Worm (Caenorhabditis elegans): Measurements from ENCODE around the gene flap-1.

The flap-1 gene

ce11 chrIII:6906409-6906808 lies 22.2 kb downstream of the flap-1 start, which contains the start of gene T07E3.2:
Gene T07E3.2 (plus strand): TSS chrIII:6906709.
- TF ChIP-seq lin-13 (GFP tag; optimal IDR thresholded peaks at IDR 0.05) (no peak), ama-1 (optimal IDR thresholded peaks at IDR 0.05) (no peak), sma-3 (GFP tag; optimal IDR thresholded peaks at IDR 0.05) (no peak), alr-1 (tag; optimal IDR thresholded peaks at IDR 0.05) (no peak), peb-1 (tag; optimal IDR thresholded peaks at IDR 0.05) (no peak), gmeb-1 (tag; optimal IDR thresholded peaks at IDR 0.05) (no peak), aly-2 (tag; optimal IDR thresholded peaks at IDR 0.05) (no peak), nhr-6 (tag; optimal IDR thresholded peaks at IDR 0.05) (no peak)

- peak in 1 of 2 experiments; percentile 26 for TF ChIP-seq lsy-2 (tag; optimal IDR thresholded peaks at IDR 0.05)
- TF ChIP-seq nhr-237 (tag; optimal IDR thresholded peaks at IDR 0.05), result no peak
- TF ChIP-seq elt-1 (tag; optimal IDR thresholded peaks at IDR 0.05), result no peak
These were observed 24.2 kb downstream of the flap-1 start for ce11 chrIII:6904468-6904867.

- TF ChIP-seq unc-55 (GFP tag; optimal IDR thresholded peaks at IDR 0.05) (peak; percentile 13), lsy-2 (tag; optimal IDR thresholded peaks at IDR 0.05) (peak in 1 of 2 experiments; percentile 11), C34F6.9 (tag; optimal IDR thresholded peaks at IDR 0.05) (peak; percentile 52), F13H6.1 (tag; optimal IDR thresholded peaks at IDR 0.05) (no peak), fos-1 (tag; optimal IDR thresholded peaks at IDR 0.05) (peak; percentile 65), aly-2 (tag; optimal IDR thresholded peaks at IDR 0.05) (no peak), mbf-1 (tag; optimal IDR thresholded peaks at IDR 0.05) (no peak), nhr-129 (tag; optimal IDR thresholded peaks at IDR 0.05) (peak; percentile 2), sma-9 (GFP tag; optimal IDR thresholded peaks at IDR 0.05) (peak; percentile 2), sma-9 (tag; optimal IDR thresholded peaks at IDR 0.05) (no peak)
These were observed 25.3 kb downstream of the flap-1 start, which contains the start of the genes brc-2 and T07E3.3 for ce11 chrIII:6903056-6903977. Gene brc-2 (minus strand): TSS chrIII:6903106. Gene T07E3.3 (plus strand): TSS chrIII:6903877.

ce11 chrIII:6900609-6901008 lies 28.0 kb downstream of the flap-1 start:
- TF ChIP-seq nhr-129 (tag; optimal IDR thresholded peaks at IDR 0.05) (no peak), unc-55 (GFP tag; optimal IDR thresholded peaks at IDR 0.05) (no peak), nhr-12 (tag; optimal IDR thresholded peaks at IDR 0.05) (no peak), gmeb-1 (tag; optimal IDR thresholded peaks at IDR 0.05) (no peak), egl-27 (tag; optimal IDR thresholded peaks at IDR 0.05) (no peak), snpc-4 (tag; optimal IDR thresholded peaks at IDR 0.05) (no peak), ztf-11 (tag; optimal IDR thresholded peaks at IDR 0.05) (no peak), elt-1 (tag; optimal IDR thresholded peaks at IDR 0.05) (no peak)

ce11 chrIII:6898518-6898917 lies 30.1 kb downstream of the flap-1 start:
- peak; percentile 57 for TF ChIP-seq gmeb-1 (tag; optimal IDR thresholded peaks at IDR 0.05)
- no peak for TF ChIP-seq skn-1 (tag; optimal IDR thresholded peaks at IDR 0.05)
- no peak for TF ChIP-seq egl-27 (tag; optimal IDR thresholded peaks at IDR 0.05)
- TF ChIP-seq unc-62 (GFP tag; optimal IDR thresholded peaks at IDR 0.05), result no peak
- no peak for TF ChIP-seq nhr-237 (tag; optimal IDR thresholded peaks at IDR 0.05)
- TF ChIP-seq crh-2 (tag; optimal IDR thresholded peaks at IDR 0.05), result peak; percentile 67
- no peak for TF ChIP-seq zag-1 (tag; optimal IDR thresholded peaks at IDR 0.05)
- TF ChIP-seq F13H6.1 (tag; optimal IDR thresholded peaks at IDR 0.05), result peak; percentile 47
- peak; percentile 41 for TF ChIP-seq C34F6.9 (tag; optimal IDR thresholded peaks at IDR 0.05)
- no peak for TF ChIP-seq unc-55 (GFP tag; optimal IDR thresholded peaks at IDR 0.05)
- TF ChIP-seq mab-5 (tag; optimal IDR thresholded peaks at IDR 0.05), result no peak
- TF ChIP-seq nhr-129 (tag; optimal IDR thresholded peaks at IDR 0.05), result peak; percentile 67
- peak; percentile 20 for TF ChIP-seq ama-1 (optimal IDR thresholded peaks at IDR 0.05)
- peak; percentile 38 for TF ChIP-seq nhr-25 (tag; optimal IDR thresholded peaks at IDR 0.05)
- peak; percentile 91 for TF ChIP-seq sma-9 (GFP tag; optimal IDR thresholded peaks at IDR 0.05)
- no peak for TF ChIP-seq sma-9 (tag; optimal IDR thresholded peaks at IDR 0.05)
- TF ChIP-seq nhr-21 (tag; optimal IDR thresholded peaks at IDR 0.05), result peak; percentile 79
- peak; percentile 76 for TF ChIP-seq sma-3 (GFP tag; optimal IDR thresholded peaks at IDR 0.05)
- peak in 1 of 2 experiments; percentile 68 for TF ChIP-seq lsy-2 (tag; optimal IDR thresholded peaks at IDR 0.05)

ce11 chrIII:6897587-6898064 lies 31.0 kb downstream of the flap-1 start, which contains the start of gene T07E3.4:
Gene T07E3.4 (plus strand): TSS chrIII:6898014.
- no peak for TF ChIP-seq nhr-23 (tag; optimal IDR thresholded peaks at IDR 0.05)
- TF ChIP-seq lsy-2 (tag; optimal IDR thresholded peaks at IDR 0.05), result peak; percentile 40 to 86
- TF ChIP-seq ceh-82 (tag; optimal IDR thresholded peaks at IDR 0.05), result no peak
- TF ChIP-seq nhr-11 (tag; optimal IDR thresholded peaks at IDR 0.05), result no peak
- TF ChIP-seq nhr-25 (tag; optimal IDR thresholded peaks at IDR 0.05), result peak; percentile 90
- TF ChIP-seq nhr-237 (tag; optimal IDR thresholded peaks at IDR 0.05), result no peak
- peak; percentile 90 for TF ChIP-seq nhr-21 (tag; optimal IDR thresholded peaks at IDR 0.05)
- TF ChIP-seq lin-13 (GFP tag; optimal IDR thresholded peaks at IDR 0.05), result peak; percentile 47
- TF ChIP-seq dmd-4 (tag; optimal IDR thresholded peaks at IDR 0.05), result no peak
- TF ChIP-seq ztf-1 (GFP tag; conservative IDR thresholded peaks at IDR 0.05), result no peak
- peak; percentile 66 for TF ChIP-seq blmp-1 (tag; optimal IDR thresholded peaks at IDR 0.05; ENCODE audit: insufficient read depth)
- TF ChIP-seq lin-39 (tag; optimal IDR thresholded peaks at IDR 0.05), result peak; percentile 27
- TF ChIP-seq nhr-6 (tag; optimal IDR thresholded peaks at IDR 0.05), result peak; percentile 87
- TF ChIP-seq alr-1 (tag; optimal IDR thresholded peaks at IDR 0.05), result no peak
- TF ChIP-seq mab-5 (tag; optimal IDR thresholded peaks at IDR 0.05), result peak; percentile 21
- peak; percentile 83 for TF ChIP-seq F13H6.1 (tag; optimal IDR thresholded peaks at IDR 0.05)
- peak; percentile 83 for TF ChIP-seq ztf-4 (tag; optimal IDR thresholded peaks at IDR 0.05)
- TF ChIP-seq fos-1 (tag; optimal IDR thresholded peaks at IDR 0.05), result peak; percentile 58
- TF ChIP-seq nhr-129 (tag; optimal IDR thresholded peaks at IDR 0.05), result peak; percentile 86
- no peak for TF ChIP-seq zag-1 (tag; optimal IDR thresholded peaks at IDR 0.05)
- peak; percentile 61 for TF ChIP-seq unc-55 (GFP tag; optimal IDR thresholded peaks at IDR 0.05)
- peak; percentile 95 for TF ChIP-seq sma-3 (GFP tag; optimal IDR thresholded peaks at IDR 0.05)
